Worm (Caenorhabditis elegans) whole organism, L1 larva: ENCODE data around the gene grd-7.
A peak's percentile ranks its signal among the peaks of the same experiment; 100 is the strongest.

Experiments
- C04F5.9 ChIP-seq: sonication (generic microtip); optimal IDR thresholded peaks from 2 replicates; lab custom pipeline; 2016; ENCODE audit warnings: missing genetic modification characterization, missing compliant biosample characterization
- ceh-82 ChIP-seq, 3 experiments: fragments of 150-350 bp in 1 of 3; sonication (generic microtip) in 2 of 3; optimal IDR thresholded peaks; 2 replicates each; lab custom pipeline; 2014 to 2017; ENCODE audit warnings: missing biosample characterization in 3 of 3, missing genetic modification characterization in 3 of 3
- ceh-88 ChIP-seq: fragments of 200-800 bp; sonication (Bioruptor generic); IDR thresholded peaks from 2 replicates; pipeline ENCODE4 v1.3.6; 2022; ENCODE audit warnings: missing genetic modification characterization, missing compliant biosample characterization
- elt-3 ChIP-seq, 6 experiments: fragments of 150-350 bp in 1 of 6; sonication (generic microtip); optimal IDR thresholded peaks; 2 replicates each; lab custom pipeline; 2017 to 2018; ENCODE audit warnings: missing biosample characterization in 6 of 6, missing genetic modification characterization in 6 of 6, inconsistent platforms in 1 of 6
- fkh-10 ChIP-seq: sonication (generic microtip); optimal IDR thresholded peaks from 2 replicates; lab custom pipeline; 2017; ENCODE audit warnings: missing biosample characterization, missing genetic modification reagents, missing genetic modification characterization
- jun-1 ChIP-seq: fragments of 150-350 bp; optimal IDR thresholded peaks from 2 replicates; lab custom pipeline; 2014; ENCODE audit warnings: missing biosample characterization, missing genetic modification reagents, missing genetic modification characterization
- nhr-237 ChIP-seq: fragments of 150-350 bp; optimal IDR thresholded peaks from 2 replicates; lab custom pipeline; 2014; ENCODE audit warnings: missing biosample characterization, missing genetic modification characterization
- nhr-76 ChIP-seq: sonication (generic microtip); optimal IDR thresholded peaks from 2 replicates; lab custom pipeline; 2017; ENCODE audit warnings: missing biosample characterization, missing genetic modification characterization
- nhr-77 ChIP-seq: fragments of 150-350 bp; optimal IDR thresholded peaks from 2 replicates; lab custom pipeline; 2014; ENCODE audit warnings: missing biosample characterization, missing genetic modification characterization
- sptf-1 ChIP-seq: fragments of 150-350 bp; optimal IDR thresholded peaks from 2 replicates; lab custom pipeline; 2014; ENCODE audit warnings: missing biosample characterization, missing genetic modification characterization
- xbp-1 ChIP-seq: sonication (generic microtip); optimal IDR thresholded peaks from 2 replicates; lab custom pipeline; 2016; ENCODE audit warnings: missing genetic modification characterization, missing compliant biosample characterization
- zag-1 ChIP-seq: fragments of 150-350 bp; optimal IDR thresholded peaks from 2 replicates; lab custom pipeline; 2014; ENCODE audit warnings: missing biosample characterization, missing genetic modification characterization

DNA sequence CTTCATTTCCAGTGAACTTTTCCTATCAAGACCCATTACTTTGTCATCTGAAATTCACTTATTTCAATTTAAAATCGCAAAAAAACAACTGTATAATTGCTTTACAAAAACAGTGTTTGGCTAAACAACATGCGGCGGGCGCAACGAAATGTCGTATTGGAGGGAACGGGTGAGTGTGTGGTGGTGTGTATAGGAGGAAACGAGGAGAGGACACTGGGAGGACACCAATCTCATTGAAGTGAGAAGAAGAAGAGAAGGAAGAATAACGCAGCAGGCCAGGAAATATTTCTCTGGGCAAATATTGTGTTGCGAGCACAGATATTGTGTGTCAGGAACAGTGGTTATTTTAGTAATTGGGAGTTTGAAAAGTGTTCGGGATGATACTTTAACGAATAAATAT is 14.7 kb downstream of the grd-7 start, which contains the start of gene F46H5.4:
- TF ChIP-seq ceh-82 (tag; optimal IDR thresholded peaks at IDR 0.05; lab: Kevin White, UChicago): peak in 1 of 3 experiments; percentile 45
- no peak for TF ChIP-seq nhr-76 (tag; lab: Kevin White, UChicago)
- TF ChIP-seq nhr-237: no peak
- TF ChIP-seq nhr-77: no peak
- TF ChIP-seq elt-3 (tag; optimal IDR thresholded peaks at IDR 0.05; lab: Kevin White, UChicago): no peak
- no peak for TF ChIP-seq sptf-1 (tag; lab: Kevin White, UChicago)
- peak; percentile 26 for TF ChIP-seq xbp-1
- TF ChIP-seq jun-1 (tag; lab: Kevin White, UChicago): no peak
- TF ChIP-seq fkh-10 (GFP tag; lab: Kevin White, UChicago): no peak
- TF ChIP-seq zag-1: no peak
- no peak for TF ChIP-seq ceh-88 (GFP tag; lab: Robert Waterston, UW)
- no peak for TF ChIP-seq C04F5.9
